Worm (Caenorhabditis elegans): Measurements from ENCODE around the gene M03B6.3.

Gene M03B6.3

ce11 chrX:13864191-13864590 lies at the start of gene M03B6.3:
Gene M03B6.3 (minus strand): TSS chrX:13864292.
- TF ChIP-seq pax-1 (tag; optimal IDR thresholded peaks at IDR 0.05), result no peak
- TF ChIP-seq lim-6 (tag; optimal IDR thresholded peaks at IDR 0.05), result no peak
- no peak for TF ChIP-seq hlh-30 (tag; optimal IDR thresholded peaks at IDR 0.05; ENCODE audit: insufficient read depth)
- TF ChIP-seq mec-3 (tag; optimal IDR thresholded peaks at IDR 0.05; ENCODE audit: borderline replicate concordance), result no peak
- no peak for TF ChIP-seq hlh-8 (tag; optimal IDR thresholded peaks at IDR 0.05)
- TF ChIP-seq pqm-1 (tag; optimal IDR thresholded peaks at IDR 0.05), result no peak
- no peak for TF ChIP-seq ets-4 (tag; optimal IDR thresholded peaks at IDR 0.05)
- no peak for TF ChIP-seq nhr-232 (tag; optimal IDR thresholded peaks at IDR 0.05)
- no peak for TF ChIP-seq rnt-1 (tag; optimal IDR thresholded peaks at IDR 0.05)
- TF ChIP-seq unc-55 (GFP tag; optimal IDR thresholded peaks at IDR 0.05), result no peak
- no peak for TF ChIP-seq dve-1 (tag; optimal IDR thresholded peaks at IDR 0.05)
- TF ChIP-seq unc-42 (tag; optimal IDR thresholded peaks at IDR 0.05), result no peak
- no peak for TF ChIP-seq K02D7.2 (tag; optimal IDR thresholded peaks at IDR 0.05)
- TF ChIP-seq gmeb-2 (tag; optimal IDR thresholded peaks at IDR 0.05), result no peak
- no peak for TF ChIP-seq npax-4 (tag; optimal IDR thresholded peaks at IDR 0.05)
- no peak for TF ChIP-seq hlh-6 (tag; optimal IDR thresholded peaks at IDR 0.05)
- TF ChIP-seq elt-4 (tag; optimal IDR thresholded peaks at IDR 0.05), result no peak
- TF ChIP-seq tbx-7 (tag; optimal IDR thresholded peaks at IDR 0.05), result no peak
- TF ChIP-seq fkh-6 (tag; optimal IDR thresholded peaks at IDR 0.05), result no peak
- TF ChIP-seq sdc-2 (tag; optimal IDR thresholded peaks at IDR 0.05), result no peak

ce11 chrX:13913641-13914040 lies 49.5 kb upstream of the M03B6.3 start:
- TF ChIP-seq unc-55 (GFP tag; optimal IDR thresholded peaks at IDR 0.05) (no peak), K09A11.1 (tag; optimal IDR thresholded peaks at IDR 0.05; ENCODE audit: insufficient read depth) (no peak), ztf-16 (tag; optimal IDR thresholded peaks at IDR 0.05) (no peak), ama-1 (optimal IDR thresholded peaks at IDR 0.05) (no peak), ceh-2 (tag; optimal IDR thresholded peaks at IDR 0.05) (no peak), unc-42 (tag; optimal IDR thresholded peaks at IDR 0.05) (no peak), hlh-6 (tag; optimal IDR thresholded peaks at IDR 0.05) (no peak), mec-3 (tag; optimal IDR thresholded peaks at IDR 0.05; ENCODE audit: borderline replicate concordance) (no peak), gmeb-2 (tag; optimal IDR thresholded peaks at IDR 0.05) (no peak), ttx-3 (tag; optimal IDR thresholded peaks at IDR 0.05) (no peak), ceh-6 (GFP tag; optimal IDR thresholded peaks at IDR 0.05) (no peak)

DNA sequence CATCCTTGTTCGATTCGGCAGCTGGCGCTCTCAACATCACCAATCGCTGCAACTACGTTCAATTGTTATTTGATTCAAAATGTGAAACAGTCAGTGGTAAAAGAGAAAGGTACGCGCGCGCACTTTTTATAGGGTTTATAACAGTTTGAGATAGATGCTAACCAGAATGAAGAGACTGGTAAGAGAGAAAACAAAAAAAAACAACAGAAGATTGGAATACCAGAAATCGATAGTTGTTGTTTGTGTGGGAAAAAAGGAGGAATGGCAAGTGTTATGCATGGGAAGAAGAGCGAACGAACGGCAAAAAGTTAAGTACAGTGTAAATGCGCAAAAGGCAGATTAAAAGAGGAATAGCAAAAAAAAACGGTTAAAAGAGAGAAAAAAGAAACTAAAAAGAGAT lies 45.8 kb upstream of the M03B6.3 start, which contains the start of gene Y26E6A.3:
Gene Y26E6A.3, minus strand, starts transcription at position 101 of the 400 bp plus-strand sequence.
- TF ChIP-seq lim-6 (tag; optimal IDR thresholded peaks at IDR 0.05) (no peak), ceh-48 (tag; optimal IDR thresholded peaks at IDR 0.05) (no peak)

ce11 chrX:13903769-13904168 lies 39.7 kb upstream of the M03B6.3 start:
- TF ChIP-seq fkh-10 (GFP tag; optimal IDR thresholded peaks at IDR 0.05) (no peak), unc-55 (GFP tag; optimal IDR thresholded peaks at IDR 0.05) (no peak), eyg-1 (tag; optimal IDR thresholded peaks at IDR 0.05) (no peak), ceh-34 (tag; optimal IDR thresholded peaks at IDR 0.05) (no peak), ceh-31 (tag; optimal IDR thresholded peaks at IDR 0.05) (no peak), ceh-19 (GFP tag; optimal IDR thresholded peaks at IDR 0.05) (no peak), fkh-6 (tag; optimal IDR thresholded peaks at IDR 0.05) (no peak), syd-9 (tag; optimal IDR thresholded peaks at IDR 0.05) (no peak), C08G9.2 (tag; optimal IDR thresholded peaks at IDR 0.05) (no peak), T23F11.4 (GFP tag; optimal IDR thresholded peaks at IDR 0.05) (no peak), npax-4 (tag; optimal IDR thresholded peaks at IDR 0.05) (no peak)

DNA sequence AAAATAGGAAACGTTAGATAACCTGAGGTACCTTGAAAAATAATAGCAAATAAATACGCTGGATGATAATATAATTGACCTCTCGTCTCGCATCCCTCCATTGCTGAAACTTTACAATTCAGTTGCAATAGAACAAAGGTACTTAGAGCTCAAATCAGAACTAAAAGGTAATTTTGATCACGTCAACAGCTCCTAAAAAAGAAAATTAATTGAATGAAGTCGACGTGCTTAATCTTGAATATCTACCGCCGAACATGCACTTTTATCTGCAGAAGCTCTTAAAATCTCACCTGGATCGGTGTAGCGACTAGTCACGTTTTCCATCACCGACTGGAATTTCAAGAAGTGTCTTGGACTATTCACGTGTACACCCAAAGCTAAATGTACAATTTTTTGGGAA lies 39.2 kb upstream of the M03B6.3 start, which contains the start of gene sra-39:
Gene sra-39, minus strand, starts transcription at position 101 of the 400 bp plus-strand sequence.
- TF ChIP-seq nhr-11 (tag; optimal IDR thresholded peaks at IDR 0.05) (no peak), ets-4 (tag; optimal IDR thresholded peaks at IDR 0.05) (no peak)

Measured in whole organism, late embryonic.